Worm (Caenorhabditis elegans) whole organism, L1 larva: ENCODE data around the gene clec-26.

Experiments
- fkh-8 ChIP-seq: sonication (generic microtip); optimal IDR thresholded peaks from 2 replicates; lab custom pipeline; 2016; ENCODE audit warnings: mild to moderate bottlenecking, missing genetic modification characterization, missing compliant biosample characterization
- nhr-28 ChIP-seq: fragments of 150-350 bp; optimal IDR thresholded peaks from 2 replicates; lab custom pipeline; 2014; ENCODE audit warnings: missing biosample characterization, missing genetic modification characterization

- TF ChIP-seq nhr-28 (tag; lab: Kevin White, UChicago): no peak
- TF ChIP-seq fkh-8: no peak
Measured at ce11 chrV:16827485-16827884, 20.9 kb upstream of the clec-26 start, which contains the start of gene srh-216.
